Fruit fly (Drosophila melanogaster): Measurements from ENCODE around the gene Ype.

The Ype gene

DNA sequence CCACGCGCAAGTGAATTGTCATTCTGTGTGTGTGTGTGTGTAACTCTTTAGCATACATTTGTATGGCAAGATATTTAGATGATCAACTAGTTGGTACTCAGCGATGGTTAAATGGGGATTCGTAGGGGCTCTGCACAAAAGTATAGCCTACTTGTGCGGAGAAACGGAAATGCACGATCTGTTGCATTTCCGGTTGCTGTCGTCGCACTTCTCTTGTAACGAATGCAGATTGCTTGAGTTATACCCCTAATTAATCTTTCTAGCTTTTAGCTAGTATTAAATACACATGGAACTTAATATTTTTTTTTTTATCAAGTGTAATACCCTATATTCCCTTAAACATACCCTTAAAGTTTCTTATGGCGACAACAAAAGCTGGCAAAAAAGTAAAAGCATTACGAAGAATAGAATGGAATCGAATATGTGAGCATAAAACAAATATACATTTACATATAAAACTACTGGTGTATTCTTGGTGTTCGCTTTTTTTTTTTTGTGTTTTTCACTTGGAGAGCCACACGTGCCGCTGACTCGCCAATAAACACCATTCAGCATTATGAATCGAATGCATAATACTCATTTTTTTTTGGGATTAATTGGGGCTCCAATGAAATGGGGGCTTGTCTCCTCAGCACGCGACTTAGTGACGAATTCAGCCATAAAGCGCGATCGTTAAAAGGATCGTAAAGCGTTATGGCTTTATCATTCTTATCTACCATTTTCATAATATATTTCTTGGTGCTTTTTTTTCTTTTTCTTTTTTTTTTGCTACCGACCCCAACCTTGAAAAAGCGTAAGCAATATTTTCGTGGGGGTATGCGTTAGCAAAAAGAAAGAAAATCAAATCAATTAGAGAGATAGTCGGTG is 4.2 kb upstream of the Ype start:
- TF ChIP-seq shn (GFP tag; optimal IDR thresholded peaks at IDR 0.05) (peak; percentile 33), salm (tag; optimal IDR thresholded peaks at IDR 0.05) (no peak), CG2129 (GFP tag; IDR thresholded peaks at IDR 0.05; ENCODE audit: partially characterized antibody) (no peak), chn (GFP tag; optimal IDR thresholded peaks at IDR 0.05) (no peak), tap (tag; optimal IDR thresholded peaks at IDR 0.05) (no peak), D (optimal IDR thresholded peaks at IDR 0.05) (no peak), D (GFP tag; optimal IDR thresholded peaks at IDR 0.05) (no peak), CG6254 (GFP tag; optimal IDR thresholded peaks at IDR 0.05) (no peak), toy (GFP tag; IDR thresholded peaks at IDR 0.05) (no peak), NC2β (GFP tag; optimal IDR thresholded peaks at IDR 0.05) (no peak), Drgx (GFP tag; IDR thresholded peaks at IDR 0.05) (no peak), CG10431 (GFP tag; optimal IDR thresholded peaks at IDR 0.05) (no peak), sna (GFP tag; IDR thresholded peaks at IDR 0.05; ENCODE audit: partially characterized antibody) (no peak), lov (optimal IDR thresholded peaks at IDR 0.05) (no peak), lov (GFP tag; IDR thresholded peaks at IDR 0.05) (no peak), TFAM (GFP tag; optimal IDR thresholded peaks at IDR 0.05) (no peak), zen (tag; optimal IDR thresholded peaks at IDR 0.05) (no peak), CG15601 (tag; optimal IDR thresholded peaks at IDR 0.05) (no peak), CG2199 (GFP tag; IDR thresholded peaks at IDR 0.05) (no peak), ara (GFP tag; IDR thresholded peaks at IDR 0.05) (no peak), Six4 (GFP tag; optimal IDR thresholded peaks at IDR 0.05) (no peak), Awh (GFP tag; IDR thresholded peaks at IDR 0.05) (no peak), wor (GFP tag; IDR thresholded peaks at IDR 0.05) (no peak), CG1832 (GFP tag; optimal IDR thresholded peaks at IDR 0.05) (no peak), zf30C (GFP tag; optimal IDR thresholded peaks at IDR 0.05) (no peak), stc (GFP tag; IDR thresholded peaks at IDR 0.05) (no peak), CG16779 (GFP tag; IDR thresholded peaks at IDR 0.05) (no peak), vvl (GFP tag; IDR thresholded peaks at IDR 0.05) (peak; percentile 26; the same call in 1 of the 2 replicates), CG17328 (GFP tag; IDR thresholded peaks at IDR 0.05) (peak; percentile 9; the same call in 1 of the 2 replicates), B-H2 (GFP tag; optimal IDR thresholded peaks at IDR 0.05) (no peak), CG43689 (GFP tag; IDR thresholded peaks at IDR 0.05) (no peak), HLH3B (GFP tag; IDR thresholded peaks at IDR 0.05) (no peak), rib (GFP tag; IDR thresholded peaks at IDR 0.05) (no peak; the same call in 1 of the 2 replicates), mld (GFP tag; IDR thresholded peaks at IDR 0.05; ENCODE audit: partially characterized antibody) (no peak), HLH4C (GFP tag; IDR thresholded peaks at IDR 0.05; ENCODE audit: partially characterized antibody) (no peak), Deaf1 (tag; optimal IDR thresholded peaks at IDR 0.05) (no peak), CG14860 (GFP tag; IDR thresholded peaks at IDR 0.05; ENCODE audit: partially characterized antibody) (no peak), CG32767 (GFP tag; IDR thresholded peaks at IDR 0.05) (no peak), CG10274 (GFP tag; optimal IDR thresholded peaks at IDR 0.05) (peak; percentile 54), fru (optimal IDR thresholded peaks at IDR 0.05) (no peak), Asciz (GFP tag; optimal IDR thresholded peaks at IDR 0.05) (no peak), cad (GFP tag; optimal IDR thresholded peaks at IDR 0.05) (no peak), CG10654 (GFP tag; optimal IDR thresholded peaks at IDR 0.05) (no peak), trh (GFP tag; optimal IDR thresholded peaks at IDR 0.05) (no peak), sqz (GFP tag; optimal IDR thresholded peaks at IDR 0.05) (no peak), ap (GFP tag; IDR thresholded peaks at IDR 0.05) (no peak), CG9876 (GFP tag; optimal IDR thresholded peaks at IDR 0.05) (peak; percentile 37), bcd (GFP tag; optimal IDR thresholded peaks at IDR 0.05) (peak; percentile 64), CG17568 (GFP tag; optimal IDR thresholded peaks at IDR 0.05) (no peak), E2f2 (GFP tag; IDR thresholded peaks at IDR 0.05) (no peak; the same call in 1 of the 2 replicates), CG13775 (GFP tag; optimal IDR thresholded peaks at IDR 0.05) (peak; percentile 54)
